Worm (Caenorhabditis elegans) whole organism, late embryonic: ENCODE data around the gene Y82E9BR.20.

Experiments
- ama-1 ChIP-seq: fragments of 150-350 bp; optimal IDR thresholded peaks from 2 replicates; lab custom pipeline; 2014
- pax-1 ChIP-seq: fragments of 150-350 bp; optimal IDR thresholded peaks from 2 replicates; lab custom pipeline; 2014; ENCODE audit warnings: missing biosample characterization, missing genetic modification characterization

DNA sequence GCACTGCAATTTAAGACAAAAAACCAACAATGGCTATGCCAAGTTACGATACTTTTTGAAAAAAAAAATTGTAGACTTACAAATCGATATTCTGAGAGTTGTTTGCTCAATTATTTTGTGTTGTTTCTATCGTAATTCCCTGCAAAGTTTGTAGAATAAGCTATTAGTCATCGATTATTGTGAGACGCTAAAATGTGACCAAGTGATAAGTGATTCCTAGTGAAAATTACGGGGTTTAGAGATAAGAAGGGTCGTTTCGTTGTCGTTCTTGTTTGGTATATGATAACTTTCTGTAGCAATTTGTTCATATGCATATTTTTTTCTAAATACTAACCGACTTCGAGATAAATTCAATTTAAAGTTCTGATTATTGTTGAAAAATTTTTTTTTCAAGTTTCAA is 24.0 kb downstream of the Y82E9BR.20 start:
- TF ChIP-seq pax-1 (no peak), ama-1 (lab: Kevin White, UChicago) (no peak)
